Worm (Caenorhabditis elegans): ENCODE measurements around the gene col-148.

DNA sequence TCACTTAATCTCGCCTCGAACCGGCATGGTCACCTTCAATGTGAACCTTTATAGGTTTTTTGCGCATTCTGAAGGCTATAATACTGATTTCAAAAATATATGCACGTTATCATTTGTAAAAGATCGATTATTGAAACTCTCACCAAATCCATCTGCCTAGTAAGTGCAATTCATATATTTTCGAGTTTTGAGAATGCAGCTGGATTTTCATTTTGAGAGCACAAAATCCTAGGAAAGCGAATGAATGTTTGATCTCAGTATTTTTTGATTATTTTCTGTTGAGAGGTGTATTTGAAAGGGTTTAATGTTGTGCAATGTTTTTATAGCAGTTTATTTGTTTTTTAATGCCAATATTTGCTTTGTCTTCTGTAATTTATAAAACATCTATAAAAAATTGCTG, 34.5 kb downstream of the col-148 start:
- no peak for TF ChIP-seq hmg-1.1 (GFP tag; IDR thresholded peaks at IDR 0.05)
- TF ChIP-seq lin-1 (GFP tag; IDR thresholded peaks at IDR 0.05), result no peak
- TF ChIP-seq mep-1 (tag; optimal IDR thresholded peaks at IDR 0.05), result no peak
- no peak for TF ChIP-seq ztf-11 (tag; optimal IDR thresholded peaks at IDR 0.05)
- no peak for TF ChIP-seq ztf-7 (tag; optimal IDR thresholded peaks at IDR 0.05)
- TF ChIP-seq aly-2 (tag; optimal IDR thresholded peaks at IDR 0.05), result no peak
- no peak for TF ChIP-seq tra-1 (GFP tag; IDR thresholded peaks at IDR 0.05)
- no peak for TF ChIP-seq nhr-48 (tag; optimal IDR thresholded peaks at IDR 0.05)
- no peak for TF ChIP-seq nhr-76 (tag; optimal IDR thresholded peaks at IDR 0.05)
- TF ChIP-seq pqm-1 (tag; optimal IDR thresholded peaks at IDR 0.05), result no peak
- TF ChIP-seq egl-43 (GFP tag; IDR thresholded peaks at IDR 0.05), result no peak

Data from whole organism, L4 larva.